Worm (Caenorhabditis elegans) whole organism, L4/young adult: ENCODE results near the gene F36D3.14.

Source experiments
- dao-5 ChIP-seq: sonication (generic microtip); optimal IDR thresholded peaks from 2 replicates; lab custom pipeline; 2016; ENCODE audit warnings: missing genotype, missing genetic modification characterization, moderate library complexity, missing compliant biosample characterization
- him-1 ChIP-seq: sonication (generic microtip); optimal IDR thresholded peaks from 2 replicates; lab custom pipeline; 2016; ENCODE audit warnings: missing genotype, missing genetic modification reagents, missing genetic modification characterization, missing compliant biosample characterization

- TF ChIP-seq dao-5 (tag; lab: Kevin White, UChicago) (no peak), him-1 (tag; lab: Kevin White, UChicago) (no peak)
Observed at ce11 chrV:16483681-16484080, 19.4 kb downstream of the F36D3.14 start, which contains the start of gene srh-139.
